Worm (Caenorhabditis elegans) whole organism, L1 larva: ENCODE results near the gene noa-1.

Source experiments
- C04F5.9 ChIP-seq: sonication (generic microtip); optimal IDR thresholded peaks from 2 replicates; lab custom pipeline; 2016; ENCODE audit warnings: missing genetic modification characterization, missing compliant biosample characterization
- C16A3.4 ChIP-seq: fragments of 150-350 bp; optimal IDR thresholded peaks from 2 replicates; lab custom pipeline; 2014; ENCODE audit warnings: missing biosample characterization, missing genetic modification characterization
- C34B4.2 ChIP-seq: sonication (generic microtip); optimal IDR thresholded peaks from 2 replicates; lab custom pipeline; 2017; ENCODE audit warnings: mild to moderate bottlenecking, missing genetic modification characterization, missing compliant biosample characterization
- F16B12.6 ChIP-seq: fragments of 150-350 bp; optimal IDR thresholded peaks from 2 replicates; lab custom pipeline; 2014; ENCODE audit warnings: missing biosample characterization, missing genetic modification characterization
- Y116A8C.19 ChIP-seq: sonication (generic microtip); optimal IDR thresholded peaks from 2 replicates; lab custom pipeline; 2016; ENCODE audit warnings: missing compliant biosample characterization, missing genetic modification characterization, borderline replicate concordance
- alr-1 ChIP-seq: fragments of 200-800 bp; sonication (Bioruptor generic); optimal IDR thresholded peaks from 2 replicates; lab custom pipeline; 2018; ENCODE audit warnings: borderline replicate concordance, mild to moderate bottlenecking, missing genetic modification characterization, missing compliant biosample characterization
- aly-2 ChIP-seq: fragments of 150-350 bp; optimal IDR thresholded peaks from 2 replicates; lab custom pipeline; 2014; ENCODE audit warnings: missing biosample characterization, missing genetic modification characterization
- ama-1 ChIP-seq: fragments of 150-350 bp; optimal IDR thresholded peaks from 2 replicates; lab custom pipeline; 2014
- ceh-90 ChIP-seq: sonication (generic microtip); optimal IDR thresholded peaks from 2 replicates; lab custom pipeline; 2016; ENCODE audit warnings: missing genetic modification characterization, missing compliant biosample characterization
- efl-1 ChIP-seq, 4 experiments: fragments of 150-350 bp; optimal IDR thresholded peaks in 3 of 4; peaks in 1 of 4; 1 replicate in 1 of 4; 2 replicates in 3 of 4; lab custom pipeline; 2014; ENCODE audit warnings: missing biosample characterization in 2 of 4, missing genetic modification characterization in 2 of 4, missing genetic modification reagents in 2 of 4
- fkh-10 ChIP-seq: sonication (generic microtip); optimal IDR thresholded peaks from 2 replicates; lab custom pipeline; 2017; ENCODE audit warnings: missing biosample characterization, missing genetic modification reagents, missing genetic modification characterization
- fkh-8 ChIP-seq: sonication (generic microtip); optimal IDR thresholded peaks from 2 replicates; lab custom pipeline; 2016; ENCODE audit warnings: mild to moderate bottlenecking, missing genetic modification characterization, missing compliant biosample characterization
- fos-1 ChIP-seq: fragments of 150-350 bp; optimal IDR thresholded peaks from 2 replicates; lab custom pipeline; 2014; ENCODE audit warnings: missing biosample characterization, missing genetic modification characterization
- hlh-4 ChIP-seq: sonication (generic microtip); optimal IDR thresholded peaks from 2 replicates; lab custom pipeline; 2016; ENCODE audit warnings: mild to moderate bottlenecking, missing genetic modification characterization, missing compliant biosample characterization
- irx-1 ChIP-seq: sonication (generic microtip); optimal IDR thresholded peaks from 2 replicates; lab custom pipeline; 2016; ENCODE audit warnings: missing genetic modification characterization, missing compliant biosample characterization
- jun-1 ChIP-seq: fragments of 150-350 bp; optimal IDR thresholded peaks from 2 replicates; lab custom pipeline; 2014; ENCODE audit warnings: missing biosample characterization, missing genetic modification reagents, missing genetic modification characterization
- lin-13 ChIP-seq: fragments of 150-350 bp; optimal IDR thresholded peaks from 2 replicates; lab custom pipeline; 2014; ENCODE audit warnings: missing biosample characterization, missing genetic modification reagents, missing genetic modification characterization
- lin-14 ChIP-seq: fragments of 200-800 bp; sonication (Bioruptor generic); optimal IDR thresholded peaks from 2 replicates; lab custom pipeline; 2018; ENCODE audit warnings: mild to moderate bottlenecking, missing genetic modification characterization, moderate library complexity, missing compliant biosample characterization
- lin-15B ChIP-seq: fragments of 150-350 bp; sonication (generic microtip); optimal IDR thresholded peaks from 3 replicates; lab custom pipeline; 2014; ENCODE audit warnings: missing biosample characterization, missing genetic modification characterization
- lin-39 ChIP-seq: fragments of 150-350 bp; optimal IDR thresholded peaks from 2 replicates; lab custom pipeline; 2014; ENCODE audit warnings: missing biosample characterization, missing genetic modification reagents, missing genetic modification characterization
- lir-3 ChIP-seq: sonication (generic microtip); optimal IDR thresholded peaks from 2 replicates; lab custom pipeline; 2016; ENCODE audit warnings: mild to moderate bottlenecking, missing genetic modification characterization, moderate library complexity, missing compliant biosample characterization; ENCODE audit not compliant: poor library complexity
- lsy-2 ChIP-seq, 2 experiments: fragments of 150-350 bp; optimal IDR thresholded peaks; 2 replicates each; lab custom pipeline; 2014; ENCODE audit warnings: missing biosample characterization in 2 of 2, missing genetic modification characterization in 2 of 2
- mab-9 ChIP-seq: fragments of 200-800 bp; sonication (Bioruptor generic); IDR thresholded peaks from 2 replicates; pipeline ENCODE4 v1.3.6; 2022; ENCODE audit warnings: missing genetic modification reagents, missing genetic modification characterization, missing compliant biosample characterization
- mdl-1 ChIP-seq, 2 experiments: fragments of 150-350 bp; optimal IDR thresholded peaks; 2 replicates each; lab custom pipeline; 2014 to 2017; ENCODE audit warnings: missing biosample characterization in 2 of 2, missing genetic modification characterization in 2 of 2, inconsistent platforms in 1 of 2
- nhr-12 ChIP-seq: sonication (generic microtip); optimal IDR thresholded peaks from 2 replicates; lab custom pipeline; 2017; ENCODE audit warnings: missing biosample characterization, missing genetic modification characterization
- nhr-28 ChIP-seq: fragments of 150-350 bp; optimal IDR thresholded peaks from 2 replicates; lab custom pipeline; 2014; ENCODE audit warnings: missing biosample characterization, missing genetic modification characterization
- nhr-76 ChIP-seq: sonication (generic microtip); optimal IDR thresholded peaks from 2 replicates; lab custom pipeline; 2017; ENCODE audit warnings: missing biosample characterization, missing genetic modification characterization
- nhr-84 ChIP-seq: sonication (generic microtip); optimal IDR thresholded peaks from 2 replicates; lab custom pipeline; 2017; ENCODE audit warnings: missing biosample characterization, missing genetic modification characterization
- nhr-85 ChIP-seq: sonication (generic microtip); peaks from one replicate; lab custom pipeline; 2016; ENCODE audit warnings: missing genetic modification characterization, inconsistent platforms, missing compliant biosample characterization
- nhr-90 ChIP-seq: sonication (generic microtip); optimal IDR thresholded peaks from 2 replicates; lab custom pipeline; 2016; ENCODE audit warnings: mild to moderate bottlenecking, missing genetic modification characterization, missing compliant biosample characterization; ENCODE audit not compliant: poor library complexity
- pag-3 ChIP-seq: sonication (generic microtip); optimal IDR thresholded peaks from 2 replicates; lab custom pipeline; 2017; ENCODE audit warnings: missing genetic modification characterization, mild to moderate bottlenecking, missing compliant biosample characterization, antibody characterized with exemption, borderline replicate concordance; ENCODE audit not compliant: insufficient read depth
- pax-3 ChIP-seq: fragments of 200-800 bp; sonication (Bioruptor generic); optimal IDR thresholded peaks from 2 replicates; lab custom pipeline; 2018; ENCODE audit warnings: mild to moderate bottlenecking, missing genetic modification characterization, moderate library complexity, missing compliant biosample characterization
- rnt-1 ChIP-seq: sonication (generic microtip); optimal IDR thresholded peaks from 2 replicates; lab custom pipeline; 2016; ENCODE audit warnings: mild to moderate bottlenecking, missing genetic modification characterization, moderate library complexity, missing compliant biosample characterization
- snu-23 ChIP-seq: sonication (generic microtip); optimal IDR thresholded peaks from 2 replicates; lab custom pipeline; 2016; ENCODE audit warnings: missing genetic modification characterization, missing compliant biosample characterization
- swsn-7 ChIP-seq: sonication (generic microtip); optimal IDR thresholded peaks from 2 replicates; lab custom pipeline; 2016; ENCODE audit warnings: missing genetic modification characterization, missing compliant biosample characterization
- tbx-2 ChIP-seq: sonication (generic microtip); optimal IDR thresholded peaks from 2 replicates; lab custom pipeline; 2016; ENCODE audit warnings: missing genetic modification characterization, missing compliant biosample characterization
- unc-62 ChIP-seq: fragments of 150-350 bp; optimal IDR thresholded peaks from 2 replicates; lab custom pipeline; 2014; ENCODE audit warnings: missing biosample characterization, missing genetic modification reagents, missing genetic modification characterization
- unc-86 ChIP-seq: sonication (generic microtip); optimal IDR thresholded peaks from 2 replicates; lab custom pipeline; 2016; ENCODE audit warnings: missing genetic modification characterization, missing compliant biosample characterization
- vab-15 ChIP-seq: sonication (generic microtip); optimal IDR thresholded peaks from 2 replicates; lab custom pipeline; 2017; ENCODE audit warnings: missing genotype, mild to moderate bottlenecking, missing genetic modification characterization, missing compliant biosample characterization
- xbp-1 ChIP-seq: sonication (generic microtip); optimal IDR thresholded peaks from 2 replicates; lab custom pipeline; 2016; ENCODE audit warnings: missing genetic modification characterization, missing compliant biosample characterization
- zag-1 ChIP-seq: fragments of 150-350 bp; optimal IDR thresholded peaks from 2 replicates; lab custom pipeline; 2014; ENCODE audit warnings: missing biosample characterization, missing genetic modification characterization
- ztf-4 ChIP-seq: fragments of 150-350 bp; optimal IDR thresholded peaks from 2 replicates; lab custom pipeline; 2014; ENCODE audit warnings: missing biosample characterization, missing genetic modification characterization

Gene noa-1

DNA sequence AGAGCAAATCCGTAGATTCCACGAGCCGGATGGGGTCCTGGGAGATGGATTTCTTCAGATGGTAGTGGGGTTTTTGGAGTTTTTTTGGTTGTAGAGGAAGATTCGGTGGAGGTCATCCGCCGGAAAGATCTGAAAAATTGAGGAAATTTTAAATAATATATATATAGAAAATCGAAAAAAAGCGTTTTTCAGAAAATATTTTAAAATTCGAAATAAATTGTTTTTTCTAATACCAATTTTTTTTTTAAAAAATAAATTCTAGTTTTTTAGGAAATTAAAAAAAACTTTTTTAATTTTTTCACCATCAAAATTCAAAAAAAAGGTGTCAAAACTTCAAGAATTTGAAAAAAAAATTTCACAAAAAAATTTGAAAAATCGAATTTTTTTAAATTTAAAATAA is at the start of gene noa-1, which contains the start of gene Y48E1B.17:
Gene noa-1, minus strand, starts transcription at position 101 of the 400 bp plus-strand sequence.
Gene Y48E1B.17, minus strand, starts transcription at position 129 of the 400 bp plus-strand sequence.
- TF ChIP-seq nhr-85 (tag; lab: Kevin White, UChicago) (no peak), ceh-90 (no peak), swsn-7 (no peak), efl-1 (optimal IDR thresholded peaks at IDR 0.05; lab: Kevin White, UChicago) (no peak), efl-1 (GFP tag; optimal IDR thresholded peaks at IDR 0.05 in 1 of 2; lab: Kevin White, UChicago) (peak in 1 of 2 experiments; percentile 53)

DNA sequence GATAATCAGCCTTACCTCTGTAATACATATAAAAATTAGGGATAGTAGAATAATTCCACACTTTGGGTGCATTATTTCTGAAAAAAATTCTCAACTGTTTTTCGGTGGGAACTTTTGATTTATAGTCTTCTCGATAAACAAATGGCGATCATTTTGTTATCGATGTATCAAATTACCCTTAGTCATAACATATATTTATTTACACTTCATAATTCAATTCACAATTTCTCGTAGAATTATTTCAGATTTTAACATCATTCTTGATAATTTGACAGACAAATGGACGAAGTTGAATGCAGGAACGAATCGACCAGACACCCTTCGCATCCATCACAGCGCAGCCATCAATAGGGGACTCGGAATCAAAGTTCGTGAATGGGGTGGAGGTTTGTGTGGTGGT is 49.6 kb upstream of the noa-1 start, which contains the start of gene clec-145:
Gene clec-145, minus strand, starts transcription at position 101 of the 400 bp plus-strand sequence.
- no peak for TF ChIP-seq efl-1 (optimal IDR thresholded peaks at IDR 0.05; lab: Kevin White, UChicago)
- TF ChIP-seq efl-1 (GFP tag; optimal IDR thresholded peaks at IDR 0.05 in 1 of 2; lab: Kevin White, UChicago), result peak in 1 of 2 experiments; percentile 75
- no peak for TF ChIP-seq lir-3
- no peak for TF ChIP-seq hlh-4
- TF ChIP-seq C34B4.2 (tag; lab: Kevin White, UChicago), result no peak
- no peak for TF ChIP-seq lin-15B
- TF ChIP-seq vab-15 (tag; lab: Kevin White, UChicago), result no peak
- no peak for TF ChIP-seq lin-14
- no peak for TF ChIP-seq fkh-10

DNA sequence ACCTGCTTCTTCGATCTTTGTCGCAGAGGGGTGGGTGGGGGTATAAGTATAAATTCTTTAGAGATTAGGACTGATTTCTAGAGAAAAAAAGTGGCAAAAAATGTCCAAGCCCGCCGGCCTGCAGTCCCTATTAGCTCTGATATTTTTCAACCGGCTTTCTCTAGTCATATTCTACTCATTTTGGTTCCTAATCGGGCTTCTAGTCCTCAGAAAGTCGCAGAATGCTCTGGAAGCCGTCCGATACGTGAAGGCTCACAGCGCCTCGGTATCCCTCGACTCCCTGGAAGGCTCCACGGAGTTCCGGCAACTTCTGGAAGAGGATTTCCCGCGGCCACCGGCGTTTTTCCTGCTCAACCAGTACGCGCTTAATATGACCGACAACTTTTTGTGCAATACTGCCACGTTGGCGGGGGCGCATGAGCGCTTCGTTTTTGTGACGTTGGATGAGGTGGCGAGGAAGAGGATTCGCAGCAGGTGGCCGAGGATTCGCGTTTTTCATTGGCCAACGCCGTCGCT is 44.9 kb upstream of the noa-1 start, which contains the start of gene Y48E1B.8:
Gene Y48E1B.8, plus strand, starts transcription at position 51 of the 516 bp plus-strand sequence.
- TF ChIP-seq lsy-2 (tag; optimal IDR thresholded peaks at IDR 0.05; lab: Kevin White, UChicago), result no peak
- TF ChIP-seq tbx-2 (tag; lab: Kevin White, UChicago), result no peak
- no peak for TF ChIP-seq ama-1 (lab: Kevin White, UChicago)
- TF ChIP-seq fkh-10, result no peak
- TF ChIP-seq aly-2 (tag; lab: Kevin White, UChicago), result no peak
- no peak for TF ChIP-seq mab-9
- no peak for TF ChIP-seq nhr-28 (tag; lab: Kevin White, UChicago)
- no peak for TF ChIP-seq snu-23 (GFP tag; lab: Kevin White, UChicago)
- TF ChIP-seq lin-15B, result no peak
- no peak for TF ChIP-seq swsn-7
- TF ChIP-seq jun-1 (tag; lab: Kevin White, UChicago), result no peak
- TF ChIP-seq mdl-1 (tag; optimal IDR thresholded peaks at IDR 0.05; lab: Kevin White, UChicago), result no peak
- TF ChIP-seq xbp-1 (tag; lab: Kevin White, UChicago), result no peak
- TF ChIP-seq unc-62, result no peak
- TF ChIP-seq lir-3, result no peak
- no peak for TF ChIP-seq F16B12.6 (tag; lab: Kevin White, UChicago)
- TF ChIP-seq lin-13 (GFP tag; lab: Kevin White, UChicago), result no peak
- no peak for TF ChIP-seq nhr-85 (tag; lab: Kevin White, UChicago)
- no peak for TF ChIP-seq nhr-84 (tag; lab: Kevin White, UChicago)
- TF ChIP-seq, all 84 proteins: peak for 0

DNA sequence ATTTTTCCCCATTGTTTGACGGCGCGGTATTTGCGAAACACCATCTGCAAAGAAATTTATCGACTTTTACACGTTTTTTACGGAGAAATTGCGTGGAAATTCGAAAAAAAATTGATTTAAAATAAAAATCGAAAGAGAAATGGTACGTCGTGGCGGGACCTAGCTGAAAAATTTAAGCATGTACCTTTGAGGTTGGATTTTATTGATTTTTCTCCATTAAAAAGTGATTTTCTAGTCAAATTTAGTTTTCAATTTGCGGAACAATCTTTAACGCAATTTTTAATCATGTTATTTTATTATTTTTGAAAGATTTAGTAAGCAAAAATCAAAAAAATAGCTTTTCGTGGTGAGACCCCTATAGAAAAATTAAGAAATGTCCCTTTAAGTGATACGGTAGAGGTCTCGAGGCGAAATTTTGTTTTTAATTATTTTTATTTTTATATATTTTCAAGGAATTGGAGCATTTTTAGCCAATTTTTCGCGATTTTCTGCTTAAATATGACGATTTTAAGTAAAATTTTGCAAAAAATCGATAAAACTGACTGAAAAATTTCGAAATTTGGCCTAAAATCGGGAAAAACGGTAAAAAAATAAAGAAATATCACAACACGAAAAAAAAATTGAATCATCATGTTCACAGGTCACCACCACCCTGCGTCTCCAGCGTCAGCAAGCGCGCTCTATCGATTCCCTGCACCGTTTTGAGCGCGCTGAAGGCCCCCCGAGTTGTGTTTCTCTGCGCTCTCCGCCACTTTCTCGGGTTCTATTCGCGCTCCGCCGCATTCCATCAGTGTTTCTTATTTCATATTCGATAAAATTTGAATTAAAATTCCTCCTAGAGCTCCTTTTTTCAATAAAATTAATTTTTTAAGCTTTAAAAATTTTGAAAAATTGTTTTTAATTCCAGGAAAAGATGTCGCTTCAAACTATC is 34.4 kb upstream of the noa-1 start, which contains the start of the genes mrpl-37 and lin-38:
Gene mrpl-37, minus strand, starts transcription at position 51 of the 931 bp plus-strand sequence.
Gene lin-38, plus strand, starts transcription at position 908 of the 931 bp plus-strand sequence.
- TF ChIP-seq F16B12.6 (tag; lab: Kevin White, UChicago) (peak; percentile 63), ztf-4 (tag; lab: Kevin White, UChicago) (no peak), lin-14 (no peak), alr-1 (no peak), C04F5.9 (tag; lab: Kevin White, UChicago) (no peak), pag-3 (tag; lab: Kevin White, UChicago) (no peak), snu-23 (GFP tag; lab: Kevin White, UChicago) (peak; percentile 78), unc-86 (tag; lab: Kevin White, UChicago) (no peak), lin-39 (tag; lab: Kevin White, UChicago) (no peak), irx-1 (no peak), C16A3.4 (peak; percentile 78), lir-3 (no peak), zag-1 (tag; lab: Kevin White, UChicago) (no peak), fkh-10 (no peak), lsy-2 (tag; optimal IDR thresholded peaks at IDR 0.05; lab: Kevin White, UChicago) (peak; percentile 60 to 85), nhr-90 (tag; lab: Kevin White, UChicago) (peak; percentile 9), nhr-12 (no peak), pax-3 (tag; lab: Kevin White, UChicago) (no peak), rnt-1 (tag; lab: Kevin White, UChicago) (no peak), fos-1 (no peak), vab-15 (tag; lab: Kevin White, UChicago) (no peak), Y116A8C.19 (no peak), ceh-90 (no peak), fkh-8 (tag; lab: Kevin White, UChicago) (peak; percentile 75), lin-13 (GFP tag; lab: Kevin White, UChicago) (peak; percentile 65), nhr-76 (tag; lab: Kevin White, UChicago) (no peak), unc-62 (no peak)
